Fruit fly (Drosophila melanogaster): Measurements from ENCODE around the gene Ankrd49.

The Ankrd49 gene

dm6 chr2L:15007331-15007863 lies at the start of gene Ankrd49, which contains the start of gene NC2beta:
Gene Ankrd49 (minus strand): TSS chr2L:15007431.
Gene NC2beta (plus strand): TSS chr2L:15007813.
- TF ChIP-seq pan (optimal IDR thresholded peaks at IDR 0.05) (no peak), Hr83 (GFP tag; optimal IDR thresholded peaks at IDR 0.05; ENCODE audit: poor library complexity, severe bottlenecking) (no peak), fru (GFP tag; optimal IDR thresholded peaks at IDR 0.05) (no peak), Jra (GFP tag; optimal IDR thresholded peaks at IDR 0.05) (no peak), tai (GFP tag; optimal IDR thresholded peaks at IDR 0.05) (no peak), rgr (GFP tag; optimal IDR thresholded peaks at IDR 0.05) (no peak), HLH106 (tag; optimal IDR thresholded peaks at IDR 0.05) (no peak), Dfd (GFP tag; optimal IDR thresholded peaks at IDR 0.05) (no peak), dsf (GFP tag; optimal IDR thresholded peaks at IDR 0.05; ENCODE audit: borderline replicate concordance) (no peak), woc (GFP tag; optimal IDR thresholded peaks at IDR 0.05) (no peak), Hnf4 (GFP tag; optimal IDR thresholded peaks at IDR 0.05) (no peak), dl (GFP tag; optimal IDR thresholded peaks at IDR 0.05; ENCODE audit: insufficient read depth in 1 of 2, partially characterized antibody in 2 of 2) (no peak), brk (GFP tag; optimal IDR thresholded peaks at IDR 0.05) (no peak), N (GFP tag; optimal IDR thresholded peaks at IDR 0.05) (no peak), sage (GFP tag; optimal IDR thresholded peaks at IDR 0.05) (no peak), Hr78 (GFP tag; optimal IDR thresholded peaks at IDR 0.05) (no peak), usp (GFP tag; optimal IDR thresholded peaks at IDR 0.05) (no peak), h (GFP tag; optimal IDR thresholded peaks at IDR 0.05) (no peak), CG9705 (GFP tag; optimal IDR thresholded peaks at IDR 0.05) (no peak)

dm6 chr2L:15056359-15057220 lies 49.4 kb upstream of the Ankrd49 start:
- TF ChIP-seq Dfd (GFP tag; optimal IDR thresholded peaks at IDR 0.05) (no peak), jim (GFP tag; optimal IDR thresholded peaks at IDR 0.05) (no peak), Vsx2 (GFP tag; optimal IDR thresholded peaks at IDR 0.05; ENCODE audit: partially characterized antibody) (peak; percentile 65), Dif (GFP tag; optimal IDR thresholded peaks at IDR 0.05; ENCODE audit: partially characterized antibody) (peak; percentile 89), rgr (GFP tag; optimal IDR thresholded peaks at IDR 0.05) (peak; percentile 85), OdsH (GFP tag; optimal IDR thresholded peaks at IDR 0.05) (peak; percentile 81), usp (GFP tag; optimal IDR thresholded peaks at IDR 0.05) (no peak), HLH106 (tag; optimal IDR thresholded peaks at IDR 0.05) (peak; percentile 84), foxo (GFP tag; optimal IDR thresholded peaks at IDR 0.05) (peak in 1 of 2 experiments; percentile 88), sage (GFP tag; optimal IDR thresholded peaks at IDR 0.05) (peak; percentile 60), pan (optimal IDR thresholded peaks at IDR 0.05) (no peak), Abd-B (GFP tag; optimal IDR thresholded peaks at IDR 0.05) (no peak), CG9705 (GFP tag; optimal IDR thresholded peaks at IDR 0.05) (peak; percentile 62), dl (GFP tag; optimal IDR thresholded peaks at IDR 0.05; ENCODE audit: insufficient read depth in 1 of 2, partially characterized antibody in 2 of 2) (peak; percentile 24 to 85), Sp1 (GFP tag; optimal IDR thresholded peaks at IDR 0.05) (peak; percentile 83), CrebA (GFP tag; optimal IDR thresholded peaks at IDR 0.05; ENCODE audit: borderline replicate concordance) (no peak), Jra (GFP tag; optimal IDR thresholded peaks at IDR 0.05) (peak; percentile 6), brk (GFP tag; optimal IDR thresholded peaks at IDR 0.05) (peak; percentile 61), lola (GFP tag; optimal IDR thresholded peaks at IDR 0.05) (no peak), Mio (GFP tag; optimal IDR thresholded peaks at IDR 0.05) (no peak), GATAd (GFP tag; optimal IDR thresholded peaks at IDR 0.05) (no peak), ey (GFP tag; optimal IDR thresholded peaks at IDR 0.05) (peak; percentile 69), Hr78 (GFP tag; optimal IDR thresholded peaks at IDR 0.05) (no peak), psq (GFP tag; optimal IDR thresholded peaks at IDR 0.05) (peak; percentile 81), Rel (GFP tag; optimal IDR thresholded peaks at IDR 0.05) (no peak), Rel (tag; optimal IDR thresholded peaks at IDR 0.05) (peak; percentile 13), CG32264 (GFP tag; optimal IDR thresholded peaks at IDR 0.05) (no peak), fru (GFP tag; optimal IDR thresholded peaks at IDR 0.05) (peak; percentile 80), dmrt93B (GFP tag; optimal IDR thresholded peaks at IDR 0.05) (peak; percentile 75), br (GFP tag; optimal IDR thresholded peaks at IDR 0.05) (peak; percentile 70), sv (GFP tag; optimal IDR thresholded peaks at IDR 0.05) (peak; percentile 48), dsf (GFP tag; optimal IDR thresholded peaks at IDR 0.05; ENCODE audit: borderline replicate concordance) (no peak), Hnf4 (GFP tag; optimal IDR thresholded peaks at IDR 0.05) (peak; percentile 66), h (GFP tag; optimal IDR thresholded peaks at IDR 0.05) (peak; percentile 84), N (GFP tag; optimal IDR thresholded peaks at IDR 0.05) (peak; percentile 43), Hr83 (GFP tag; optimal IDR thresholded peaks at IDR 0.05; ENCODE audit: poor library complexity, severe bottlenecking) (peak; percentile 19), woc (GFP tag; optimal IDR thresholded peaks at IDR 0.05) (peak; percentile 79), tai (GFP tag; optimal IDR thresholded peaks at IDR 0.05) (no peak), Myc (optimal IDR thresholded peaks at IDR 0.05) (no peak)
